Fruit fly (Drosophila melanogaster) whole organism, prepupa: ENCODE results near the gene CG1233.

Source experiments
- Blimp-1 ChIP-seq: fragments of 200-800 bp; sonication (Bioruptor generic); optimal IDR thresholded peaks from 3 replicates; lab custom pipeline; 2017; ENCODE audit warnings: missing biosample characterization, missing genetic modification characterization, mild to moderate bottlenecking, moderate library complexity, missing genetic modification reagents
- CG10631 ChIP-seq: fragments of 200-800 bp; sonication (Bioruptor generic); optimal IDR thresholded peaks from 2 replicates; lab custom pipeline; 2016; ENCODE audit warnings: missing biosample characterization, missing genetic modification characterization
- CG11294 ChIP-seq: fragments of 200-800 bp; sonication (Bioruptor generic); IDR thresholded peaks from 2 replicates; pipeline ENCODE4 v1.3.6; 2022; ENCODE audit warnings: missing biosample characterization, missing genetic modification characterization
- CG11762 ChIP-seq: fragments of 200-800 bp; sonication (Bioruptor generic); optimal IDR thresholded peaks from 3 replicates; lab custom pipeline; 2016; ENCODE audit warnings: missing biosample characterization, missing genetic modification characterization; ENCODE audit not compliant: insufficient read depth
- CG11902 ChIP-seq: fragments of 200-800 bp; sonication (Bioruptor generic); optimal IDR thresholded peaks from 3 replicates; lab custom pipeline; 2016; ENCODE audit warnings: missing biosample characterization, missing genetic modification characterization
- CG15336 ChIP-seq: fragments of 200-800 bp; sonication (Bioruptor generic); IDR thresholded peaks from 2 replicates; pipeline ENCODE4 v1.3.6; 2022; ENCODE audit warnings: missing biosample characterization, missing genetic modification characterization
- CG1621 ChIP-seq: fragments of 200-800 bp; sonication (Bioruptor generic); optimal IDR thresholded peaks from 3 replicates; lab custom pipeline; 2018; ENCODE audit warnings: missing biosample characterization, mild to moderate bottlenecking, missing genetic modification characterization
- CG16779 ChIP-seq: fragments of 200-800 bp; sonication (Bioruptor generic); optimal IDR thresholded peaks from 3 replicates; lab custom pipeline; 2017; ENCODE audit warnings: missing biosample characterization, mild to moderate bottlenecking, missing genetic modification characterization
- CG3032 ChIP-seq: fragments of 200-800 bp; optimal IDR thresholded peaks from 2 replicates; lab custom pipeline; 2019; ENCODE audit warnings: missing biosample characterization, mild to moderate bottlenecking, missing genetic modification characterization, moderate library complexity
- CG31627 ChIP-seq: fragments of 200-800 bp; sonication (Bioruptor generic); optimal IDR thresholded peaks from 3 replicates; lab custom pipeline; 2016; ENCODE audit warnings: missing biosample characterization, missing genetic modification characterization
- CG34406 ChIP-seq: fragments of 200-800 bp; sonication (Bioruptor generic); optimal IDR thresholded peaks from 3 replicates; lab custom pipeline; 2016; ENCODE audit warnings: missing biosample characterization, missing genetic modification characterization
- CG3919 ChIP-seq: fragments of 200-800 bp; sonication (Bioruptor generic); optimal IDR thresholded peaks from 3 replicates; lab custom pipeline; 2016; ENCODE audit warnings: missing biosample characterization, missing genetic modification characterization
- CG4318 ChIP-seq: fragments of 200-800 bp; sonication (Bioruptor generic); optimal IDR thresholded peaks from 3 replicates; lab custom pipeline; 2017; ENCODE audit warnings: missing biosample characterization, mild to moderate bottlenecking, missing genetic modification characterization
- CG6276 ChIP-seq: fragments of 200-800 bp; sonication (Bioruptor generic); optimal IDR thresholded peaks from 2 replicates; lab custom pipeline; 2017; ENCODE audit warnings: missing biosample characterization, mild to moderate bottlenecking, missing genetic modification characterization
- CG6808 ChIP-seq: fragments of 200-800 bp; sonication (Bioruptor generic); optimal IDR thresholded peaks from 3 replicates; lab custom pipeline; 2017; ENCODE audit warnings: missing biosample characterization, missing genetic modification characterization, mild to moderate bottlenecking, moderate library complexity, missing genetic modification reagents
- CG8119 ChIP-seq: fragments of 200-800 bp; sonication (Bioruptor generic); IDR thresholded peaks from 3 replicates; pipeline ENCODE4 v1.3.6; 2022; ENCODE audit warnings: missing biosample characterization, missing genetic modification characterization
- Eip78C ChIP-seq: fragments of 200-800 bp; sonication (Bioruptor generic); peaks from one replicate; lab custom pipeline; 2016; ENCODE audit warnings: missing biosample characterization, missing genetic modification characterization
- Eip93F ChIP-seq: fragments of 200-800 bp; sonication (Bioruptor generic); optimal IDR thresholded peaks from 2 replicates; lab custom pipeline; 2016; ENCODE audit warnings: missing biosample characterization, mild to moderate bottlenecking, missing genetic modification characterization
- Ets21C ChIP-seq: fragments of 200-800 bp; sonication (Bioruptor generic); optimal IDR thresholded peaks from 3 replicates; lab custom pipeline; 2016; ENCODE audit warnings: missing biosample characterization, missing genetic modification characterization
- Ets96B ChIP-seq: fragments of 200-800 bp; optimal IDR thresholded peaks from 2 replicates; lab custom pipeline; 2019; ENCODE audit warnings: missing biosample characterization, mild to moderate bottlenecking, missing genetic modification characterization, moderate library complexity
- Hr38 ChIP-seq: sonication (Bioruptor generic); optimal IDR thresholded peaks from 2 replicates; lab custom pipeline; 2016; ENCODE audit warnings: missing biosample characterization, missing genetic modification characterization
- Hr39 ChIP-seq: fragments of 200-800 bp; sonication (Bioruptor generic); optimal IDR thresholded peaks from 2 replicates; lab custom pipeline; 2016; ENCODE audit warnings: missing biosample characterization, missing genetic modification characterization
- Hr4 ChIP-seq: fragments of 200-800 bp; sonication (Bioruptor generic); optimal IDR thresholded peaks from 3 replicates; lab custom pipeline; 2016; ENCODE audit warnings: missing biosample characterization, missing genetic modification characterization
- Lpt ChIP-seq: fragments of 200-800 bp; sonication (Bioruptor generic); optimal IDR thresholded peaks from 3 replicates; lab custom pipeline; 2016; ENCODE audit warnings: missing biosample characterization, missing genetic modification characterization
- OdsH ChIP-seq: fragments of 200-800 bp; sonication (Bioruptor generic); optimal IDR thresholded peaks from 3 replicates; lab custom pipeline; 2016; ENCODE audit warnings: missing biosample characterization, missing genetic modification characterization
- Smox ChIP-seq: fragments of 200-800 bp; sonication (Bioruptor generic); optimal IDR thresholded peaks from 3 replicates; lab custom pipeline; 2016; ENCODE audit warnings: missing biosample characterization, missing genetic modification characterization
- Sox14 ChIP-seq: fragments of 200-800 bp; sonication (Bioruptor generic); optimal IDR thresholded peaks from 3 replicates; lab custom pipeline; 2016; ENCODE audit warnings: missing biosample characterization, missing genetic modification characterization
- Sox15 ChIP-seq: fragments of 200-800 bp; sonication (Bioruptor generic); optimal IDR thresholded peaks from 3 replicates; lab custom pipeline; 2016; ENCODE audit warnings: missing biosample characterization, missing genetic modification characterization
- achi ChIP-seq: fragments of 200-800 bp; sonication (Bioruptor generic); optimal IDR thresholded peaks from 3 replicates; lab custom pipeline; 2016; ENCODE audit warnings: missing biosample characterization, missing genetic modification characterization
- acj6 ChIP-seq: fragments of 200-800 bp; sonication (Bioruptor generic); optimal IDR thresholded peaks from 3 replicates; lab custom pipeline; 2016; ENCODE audit warnings: missing biosample characterization, missing genetic modification characterization
- dsx ChIP-seq: fragments of 200-800 bp; optimal IDR thresholded peaks from 3 replicates; lab custom pipeline; 2019; ENCODE audit warnings: missing biosample characterization, mild to moderate bottlenecking, missing genetic modification characterization, moderate library complexity; ENCODE audit not compliant: poor library complexity, severe bottlenecking
- eg ChIP-seq: fragments of 200-800 bp; sonication (Bioruptor generic); IDR thresholded peaks from 3 replicates; pipeline ENCODE4 v1.3.6; 2022; ENCODE audit warnings: missing biosample characterization, missing genetic modification characterization
- esn ChIP-seq: fragments of 200-800 bp; sonication (Bioruptor generic); optimal IDR thresholded peaks from 2 replicates; lab custom pipeline; 2016; ENCODE audit warnings: missing biosample characterization, mild to moderate bottlenecking, missing genetic modification characterization, moderate library complexity
- lz ChIP-seq: fragments of 200-800 bp; sonication (Bioruptor generic); optimal IDR thresholded peaks from 3 replicates; lab custom pipeline; 2016; ENCODE audit warnings: missing biosample characterization, missing genetic modification characterization
- net ChIP-seq: fragments of 200-800 bp; sonication (Bioruptor generic); optimal IDR thresholded peaks from 3 replicates; lab custom pipeline; 2016; ENCODE audit warnings: missing biosample characterization, missing genetic modification characterization
- pdm3 ChIP-seq: fragments of 200-800 bp; sonication (Bioruptor generic); optimal IDR thresholded peaks from 3 replicates; lab custom pipeline; 2016; ENCODE audit warnings: missing biosample characterization, missing genetic modification characterization
- spab ChIP-seq: fragments of 200-800 bp; sonication (Bioruptor generic); optimal IDR thresholded peaks from 2 replicates; lab custom pipeline; 2017; ENCODE audit warnings: missing biosample characterization, mild to moderate bottlenecking, missing genetic modification characterization, missing genetic modification reagents
- ss ChIP-seq, 2 experiments: fragments of 200-800 bp; sonication (Bioruptor generic); optimal IDR thresholded peaks; 2 replicates in 1 of 2; 3 replicates in 1 of 2; lab custom pipeline; 2017 to 2018; ENCODE audit warnings: mild to moderate bottlenecking in 2 of 2, missing biosample characterization in 2 of 2, missing genetic modification characterization in 2 of 2, moderate library complexity in 1 of 2
- svp ChIP-seq: fragments of 200-800 bp; sonication (Bioruptor generic); peaks from one replicate; lab custom pipeline; 2016; ENCODE audit warnings: missing biosample characterization, missing genetic modification characterization
- topi ChIP-seq: fragments of 200-800 bp; sonication (Bioruptor generic); optimal IDR thresholded peaks from 3 replicates; lab custom pipeline; 2016; ENCODE audit warnings: missing biosample characterization, missing genetic modification characterization
- vri ChIP-seq: fragments of 200-800 bp; sonication (Bioruptor generic); optimal IDR thresholded peaks from 3 replicates; lab custom pipeline; 2016; ENCODE audit warnings: missing biosample characterization, mild to moderate bottlenecking, missing genetic modification characterization

CG1233 gene

dm6 chr3L:347641-348405 is 13.4 kb upstream of the CG1233 start (continued):
- TF ChIP-seq CG31627 (peak; percentile 88), Ets21C (GFP tag; lab: Kevin White, UChicago) (peak; percentile 72), CG4318 (GFP tag; lab: Kevin White, UChicago) (peak; percentile 86), Sox15 (peak; percentile 75), esn (peak; percentile 85), vri (GFP tag; lab: Kevin White, UChicago) (peak; percentile 81), CG11762 (GFP tag; lab: Kevin White, UChicago) (peak; percentile 84), lz (GFP tag; lab: Kevin White, UChicago) (peak; percentile 85), eg (GFP tag; lab: Robert Waterston, UW) (peak; percentile 90), spab (GFP tag; lab: Kevin White, UChicago) (peak; percentile 75), CG1621 (peak; percentile 79), svp (GFP tag; lab: Kevin White, UChicago) (peak; percentile 91), CG6808 (GFP tag; lab: Kevin White, UChicago) (peak; percentile 79), Lpt (GFP tag; lab: Kevin White, UChicago) (peak; percentile 89), CG3919 (GFP tag; lab: Kevin White, UChicago) (peak; percentile 92), net (GFP tag; lab: Kevin White, UChicago) (peak; percentile 90), CG6276 (GFP tag; lab: Kevin White, UChicago) (peak; percentile 89), CG10631 (peak; percentile 91), CG8119 (GFP tag; lab: Robert Waterston, UW) (peak; percentile 90), CG11902 (GFP tag; lab: Kevin White, UChicago) (peak; percentile 76), OdsH (GFP tag; lab: Kevin White, UChicago) (peak; percentile 90), topi (GFP tag; lab: Kevin White, UChicago) (peak; percentile 81), ss (GFP tag; optimal IDR thresholded peaks at IDR 0.05; lab: Kevin White, UChicago) (peak; percentile 61 to 75), Eip93F (GFP tag; lab: Kevin White, UChicago) (peak; percentile 26), Blimp-1 (GFP tag; lab: Kevin White, UChicago) (peak; percentile 26), Eip78C (GFP tag; lab: Kevin White, UChicago) (peak; percentile 96), CG3032 (peak; percentile 58), Hr4 (peak; percentile 95), Sox14 (peak; percentile 91), acj6 (GFP tag; lab: Kevin White, UChicago) (peak; percentile 89)

DNA sequence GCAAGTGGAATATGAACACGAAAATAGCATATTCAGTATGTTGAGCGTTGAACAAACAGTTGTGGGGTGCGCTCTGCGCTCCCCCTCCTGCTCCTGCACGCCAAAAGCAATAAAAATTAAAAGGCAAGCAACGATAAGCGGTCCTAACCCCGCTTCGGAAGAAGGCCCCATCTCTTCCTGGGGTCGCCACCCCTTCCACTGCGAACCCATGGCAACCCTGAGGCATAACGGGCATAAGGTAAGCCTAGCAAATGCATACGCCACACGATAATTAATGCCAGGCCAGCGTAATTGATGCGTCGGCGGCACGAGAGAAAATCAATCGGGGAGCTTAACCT is 12.9 kb upstream of the CG1233 start:
- TF ChIP-seq CG3919 (GFP tag; lab: Kevin White, UChicago) (no peak), svp (GFP tag; lab: Kevin White, UChicago) (peak; percentile 57)

DNA sequence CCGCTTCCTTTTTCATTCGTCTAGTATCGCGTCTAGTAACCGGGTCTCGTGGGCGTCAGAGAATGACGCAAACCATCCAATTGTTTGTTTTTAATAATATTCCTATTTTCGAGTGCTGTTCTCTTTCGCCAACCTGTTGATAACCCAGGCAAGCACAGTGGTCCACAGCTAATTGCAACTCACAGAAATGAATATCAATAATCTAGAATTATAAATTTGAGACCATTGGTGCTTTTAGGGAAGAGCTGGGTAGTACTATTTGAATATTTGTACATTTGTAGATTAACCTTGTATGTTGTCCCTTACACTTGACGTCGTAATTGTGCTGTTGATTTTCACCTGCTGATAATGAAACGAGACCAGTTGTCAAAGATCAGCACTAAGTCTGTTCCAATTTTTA is 11.5 kb upstream of the CG1233 start:
- TF ChIP-seq achi (GFP tag; lab: Kevin White, UChicago) (no peak), pdm3 (no peak), CG1621 (no peak), dsx (no peak), topi (GFP tag; lab: Kevin White, UChicago) (no peak), Eip93F (GFP tag; lab: Kevin White, UChicago) (no peak), CG3919 (GFP tag; lab: Kevin White, UChicago) (no peak), vri (GFP tag; lab: Kevin White, UChicago) (peak; percentile 31), Smox (GFP tag; lab: Kevin White, UChicago) (no peak), Ets21C (GFP tag; lab: Kevin White, UChicago) (no peak), svp (GFP tag; lab: Kevin White, UChicago) (peak; percentile 94), Eip78C (GFP tag; lab: Kevin White, UChicago) (peak; percentile 52), Hr39 (GFP tag; lab: Kevin White, UChicago) (peak; percentile 22), CG3032 (no peak), lz (GFP tag; lab: Kevin White, UChicago) (no peak), Ets96B (no peak), OdsH (GFP tag; lab: Kevin White, UChicago) (peak; percentile 6), CG16779 (tag; lab: Kevin White, UChicago) (no peak), CG15336 (0 out of 2 replicates have a peak, but pooled peaks have one; percentile 14), Hr38 (GFP tag; lab: Kevin White, UChicago) (no peak), ss (GFP tag; optimal IDR thresholded peaks at IDR 0.05; lab: Kevin White, UChicago) (no peak), CG34406 (GFP tag; lab: Kevin White, UChicago) (no peak), CG11294 (no peak), esn (peak; percentile 13), CG11762 (GFP tag; lab: Kevin White, UChicago) (no peak)
